Worm (Caenorhabditis elegans): ENCODE results near the gene H28G03.3.

Gene H28G03.3

DNA sequence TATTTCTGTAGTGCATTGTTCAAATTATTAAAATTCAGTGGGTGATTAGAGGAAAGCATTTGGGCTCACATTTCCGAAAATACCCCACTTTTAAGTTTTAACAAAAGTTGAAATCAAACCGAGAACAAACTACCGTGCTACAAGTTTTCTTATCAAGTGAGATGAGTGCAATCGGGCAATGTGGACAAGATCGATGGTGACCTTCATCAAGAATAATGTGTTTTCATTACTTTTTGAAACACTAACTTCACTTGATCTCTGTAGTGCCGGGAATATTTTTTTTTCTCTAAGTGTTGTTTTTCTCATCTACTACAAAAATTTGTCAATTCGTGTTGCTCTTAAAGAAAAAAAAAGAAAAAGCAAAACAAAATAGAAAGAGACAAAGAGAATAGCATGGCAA lies 17.3 kb downstream of the H28G03.3 start:
- TF ChIP-seq ceh-31 (tag; optimal IDR thresholded peaks at IDR 0.05) (no peak), pha-2 (tag; optimal IDR thresholded peaks at IDR 0.05) (no peak), ceh-14 (tag; optimal IDR thresholded peaks at IDR 0.05) (no peak), ceh-30 (tag; optimal IDR thresholded peaks at IDR 0.05) (no peak), ceh-48 (tag; optimal IDR thresholded peaks at IDR 0.05) (no peak), ceh-24 (tag; optimal IDR thresholded peaks at IDR 0.05) (no peak), ama-1 (optimal IDR thresholded peaks at IDR 0.05) (no peak), ceh-19 (GFP tag; optimal IDR thresholded peaks at IDR 0.05) (no peak), pat-9 (tag; optimal IDR thresholded peaks at IDR 0.05) (no peak), che-1 (tag; optimal IDR thresholded peaks at IDR 0.05) (no peak), sdc-2 (tag; optimal IDR thresholded peaks at IDR 0.05) (no peak), ahr-1 (tag; optimal IDR thresholded peaks at IDR 0.05) (no peak), fkh-6 (tag; optimal IDR thresholded peaks at IDR 0.05) (no peak)

- TF ChIP-seq ceh-19 (GFP tag; optimal IDR thresholded peaks at IDR 0.05) (peak; percentile 5), fkh-6 (tag; optimal IDR thresholded peaks at IDR 0.05) (no peak), ets-4 (tag; optimal IDR thresholded peaks at IDR 0.05) (no peak), ceh-18 (tag; optimal IDR thresholded peaks at IDR 0.05) (peak; percentile 1), ama-1 (optimal IDR thresholded peaks at IDR 0.05) (no peak), pag-3 (tag; optimal IDR thresholded peaks at IDR 0.05; ENCODE audit: borderline replicate concordance) (no peak), ceh-34 (tag; optimal IDR thresholded peaks at IDR 0.05) (peak; percentile 88)
Observed at ce11 chrX:5208326-5208725, 17.8 kb downstream of the H28G03.3 start.

DNA sequence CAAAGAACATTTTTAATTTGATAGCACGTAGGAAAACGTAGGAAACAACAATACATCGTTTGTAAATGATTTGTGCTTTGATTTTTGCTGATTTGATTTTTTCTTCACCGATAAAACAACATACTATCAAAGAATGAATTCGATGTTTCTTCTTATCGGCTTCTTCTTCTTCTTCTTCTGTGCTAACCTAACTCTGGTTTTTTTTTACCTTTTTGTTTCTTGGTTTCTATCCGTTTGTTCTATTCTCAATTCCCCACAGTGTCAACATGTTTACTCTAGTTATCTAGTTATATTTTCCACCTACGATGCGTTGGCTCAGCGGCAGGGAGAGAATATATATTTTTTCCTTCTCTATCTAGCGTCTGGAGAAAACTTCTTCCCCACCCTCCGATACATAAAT lies 18.3 kb downstream of the H28G03.3 start:
- TF ChIP-seq pat-9 (tag; optimal IDR thresholded peaks at IDR 0.05) (no peak), hlh-13 (GFP tag; optimal IDR thresholded peaks at IDR 0.05) (no peak), hlh-8 (tag; optimal IDR thresholded peaks at IDR 0.05) (no peak)

DNA sequence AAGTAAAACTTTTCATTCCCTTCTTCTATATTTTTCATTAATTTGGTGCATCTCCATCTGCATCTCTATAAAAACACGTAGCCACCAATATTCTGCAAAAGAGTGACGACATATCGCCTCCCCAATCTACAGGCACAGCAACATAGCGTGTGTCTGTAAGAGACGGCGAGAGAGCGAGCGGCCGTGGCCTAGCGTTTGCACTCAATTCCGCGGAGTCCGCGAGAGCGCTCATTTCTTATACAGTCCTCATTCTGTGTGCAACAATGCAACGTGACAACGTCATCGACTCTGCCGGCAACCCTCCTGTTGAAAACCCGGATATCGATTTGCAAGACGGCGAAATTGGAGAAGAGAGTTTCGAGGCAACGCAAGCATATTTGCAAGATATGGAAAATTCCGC lies 20.6 kb downstream of the H28G03.3 start, which contains the start of gene H28G03.2:
H28G03.2 (plus strand) TSS at position 200 of the 400 bp plus-strand sequence.
- TF ChIP-seq pag-3 (tag; optimal IDR thresholded peaks at IDR 0.05; ENCODE audit: borderline replicate concordance) (no peak), dve-1 (tag; optimal IDR thresholded peaks at IDR 0.05) (no peak), pqm-1 (tag; optimal IDR thresholded peaks at IDR 0.05) (no peak), ceh-24 (tag; optimal IDR thresholded peaks at IDR 0.05) (no peak), unc-86 (tag; optimal IDR thresholded peaks at IDR 0.05) (no peak), che-1 (tag; optimal IDR thresholded peaks at IDR 0.05) (no peak), ttx-3 (tag; optimal IDR thresholded peaks at IDR 0.05) (no peak), ceh-2 (tag; optimal IDR thresholded peaks at IDR 0.05) (peak; percentile 57), fkh-10 (GFP tag; optimal IDR thresholded peaks at IDR 0.05) (no peak), hlh-15 (tag; optimal IDR thresholded peaks at IDR 0.05) (no peak), nhr-11 (tag; optimal IDR thresholded peaks at IDR 0.05) (no peak), ceh-6 (GFP tag; optimal IDR thresholded peaks at IDR 0.05) (no peak), elt-4 (tag; optimal IDR thresholded peaks at IDR 0.05) (no peak), ceh-34 (tag; optimal IDR thresholded peaks at IDR 0.05) (no peak), lin-11 (tag; optimal IDR thresholded peaks at IDR 0.05) (no peak), nhr-232 (tag; optimal IDR thresholded peaks at IDR 0.05) (no peak), C08G9.2 (tag; optimal IDR thresholded peaks at IDR 0.05) (peak; percentile 58), ama-1 (optimal IDR thresholded peaks at IDR 0.05) (no peak), sox-2 (GFP tag; IDR thresholded peaks at IDR 0.05) (no peak), pha-2 (tag; optimal IDR thresholded peaks at IDR 0.05) (no peak), sdc-2 (tag; optimal IDR thresholded peaks at IDR 0.05) (peak; percentile 17), ceh-30 (tag; optimal IDR thresholded peaks at IDR 0.05) (no peak), ceh-9 (tag; optimal IDR thresholded peaks at IDR 0.05) (no peak), ceh-48 (tag; optimal IDR thresholded peaks at IDR 0.05) (no peak), ceh-14 (tag; optimal IDR thresholded peaks at IDR 0.05) (peak; percentile 22), ztf-16 (tag; optimal IDR thresholded peaks at IDR 0.05) (no peak), pat-9 (tag; optimal IDR thresholded peaks at IDR 0.05) (no peak), F13H6.1 (tag; optimal IDR thresholded peaks at IDR 0.05) (no peak), nfya-1 (tag; optimal IDR thresholded peaks at IDR 0.05) (no peak), K02D7.2 (tag; optimal IDR thresholded peaks at IDR 0.05) (no peak), hlh-13 (GFP tag; optimal IDR thresholded peaks at IDR 0.05) (no peak), unc-55 (GFP tag; optimal IDR thresholded peaks at IDR 0.05) (no peak), syd-9 (tag; optimal IDR thresholded peaks at IDR 0.05) (no peak), npax-4 (tag; optimal IDR thresholded peaks at IDR 0.05) (no peak), fkh-6 (tag; optimal IDR thresholded peaks at IDR 0.05) (peak; percentile 59), ceh-18 (tag; optimal IDR thresholded peaks at IDR 0.05) (no peak), T23F11.4 (GFP tag; optimal IDR thresholded peaks at IDR 0.05) (no peak), mec-3 (tag; optimal IDR thresholded peaks at IDR 0.05; ENCODE audit: borderline replicate concordance) (no peak), gmeb-2 (tag; optimal IDR thresholded peaks at IDR 0.05) (no peak), pros-1 (tag; optimal IDR thresholded peaks at IDR 0.05) (no peak), eyg-1 (tag; optimal IDR thresholded peaks at IDR 0.05) (no peak)

All from whole organism, late embryonic.